Fruit fly (Drosophila melanogaster) whole organism, embryonic: ENCODE results near the gene ci.

ENCODE experiments used
- Ada2b ChIP-seq: fragments of 200-800 bp; sonication (Bioruptor generic); IDR thresholded peaks from 2 replicates; pipeline ENCODE4 v1.3.6; 2022; ENCODE audit warnings: missing biosample characterization, missing genetic modification characterization
- Adf1 ChIP-seq: fragments of 200-800 bp; sonication (Bioruptor generic); IDR thresholded peaks from 2 replicates; pipeline ENCODE4 v1.3.6; 2022; ENCODE audit warnings: missing biosample characterization, missing genetic modification characterization
- B-H2 ChIP-seq: fragments of 200-800 bp; sonication (Bioruptor generic); optimal IDR thresholded peaks from 2 replicates; lab custom pipeline; 2018; ENCODE audit warnings: missing biosample characterization, mild to moderate bottlenecking, missing genetic modification characterization
- C15 ChIP-seq: fragments of 200-800 bp; sonication (Bioruptor generic); IDR thresholded peaks from 3 replicates; pipeline ENCODE4 v1.3.6; 2022; ENCODE audit warnings: missing biosample characterization, missing genetic modification characterization
- CG10209 ChIP-seq: fragments of 200-800 bp; sonication (Bioruptor generic); optimal IDR thresholded peaks from 3 replicates; lab custom pipeline; 2017; ENCODE audit warnings: missing biosample characterization, mild to moderate bottlenecking, missing genetic modification characterization, missing genetic modification reagents
- CG10565 ChIP-seq: fragments of 200-800 bp; sonication (Bioruptor generic); optimal IDR thresholded peaks from 3 replicates; lab custom pipeline; 2016; ENCODE audit warnings: missing biosample characterization, mild to moderate bottlenecking, missing genetic modification characterization
- CG11723 ChIP-seq: fragments of 200-800 bp; sonication (Bioruptor generic); optimal IDR thresholded peaks from 2 replicates; lab custom pipeline; 2017; ENCODE audit warnings: missing biosample characterization, mild to moderate bottlenecking, missing genetic modification characterization
- CG12104 ChIP-seq: fragments of 200-800 bp; sonication (Bioruptor generic); optimal IDR thresholded peaks from 3 replicates; lab custom pipeline; 2016; ENCODE audit warnings: missing biosample characterization, missing genetic modification characterization
- CG13296 ChIP-seq: fragments of 200-800 bp; sonication (Bioruptor generic); optimal IDR thresholded peaks from 3 replicates; lab custom pipeline; 2018; ENCODE audit warnings: missing biosample characterization, mild to moderate bottlenecking, missing genetic modification characterization
- CG14014 ChIP-seq: fragments of 200-800 bp; sonication (Bioruptor generic); IDR thresholded peaks from 2 replicates; pipeline ENCODE4 v1.3.6; 2022; ENCODE audit warnings: missing biosample characterization, missing genetic modification characterization
- CG14710 ChIP-seq: fragments of 200-800 bp; sonication (Bioruptor generic); optimal IDR thresholded peaks from 3 replicates; lab custom pipeline; 2019; ENCODE audit warnings: missing biosample characterization, mild to moderate bottlenecking, missing genetic modification characterization, moderate library complexity
- CG15601 ChIP-seq: fragments of 200-800 bp; sonication (Bioruptor generic); optimal IDR thresholded peaks from 3 replicates; lab custom pipeline; 2019; ENCODE audit warnings: missing biosample characterization, mild to moderate bottlenecking, missing genetic modification characterization, moderate library complexity
- CG16863 ChIP-seq: fragments of 200-800 bp; sonication (Bioruptor generic); optimal IDR thresholded peaks from 3 replicates; lab custom pipeline; 2016; ENCODE audit warnings: missing biosample characterization, missing genetic modification characterization
- CG17612 ChIP-seq: fragments of 200-800 bp; sonication (Bioruptor generic); IDR thresholded peaks from 2 replicates; pipeline ENCODE4 v1.3.6; 2022; ENCODE audit warnings: missing biosample characterization, missing genetic modification characterization
- CG2199 ChIP-seq: fragments of 200-800 bp; sonication (Bioruptor generic); IDR thresholded peaks from 3 replicates; pipeline ENCODE4 v1.3.6; 2022; ENCODE audit warnings: missing biosample characterization, missing genetic modification characterization
- CG3065 ChIP-seq: fragments of 200-800 bp; sonication (Bioruptor generic); optimal IDR thresholded peaks from 2 replicates; lab custom pipeline; 2016; ENCODE audit warnings: missing biosample characterization, missing genetic modification characterization
- CG31388 ChIP-seq: fragments of 200-800 bp; sonication (Bioruptor generic); optimal IDR thresholded peaks from 2 replicates; lab custom pipeline; 2016; ENCODE audit warnings: missing biosample characterization, missing genetic modification characterization
- CG6272 ChIP-seq: fragments of 200-800 bp; sonication (Bioruptor generic); IDR thresholded peaks from 2 replicates; pipeline ENCODE4 v1.3.6; 2022; ENCODE audit warnings: missing biosample characterization, missing genetic modification characterization
- CG6813 ChIP-seq: fragments of 200-800 bp; sonication (Bioruptor generic); optimal IDR thresholded peaks from 2 replicates; lab custom pipeline; 2017; ENCODE audit warnings: missing biosample characterization, missing genetic modification characterization, mild to moderate bottlenecking, moderate library complexity, missing genetic modification reagents
- CG7963 ChIP-seq: fragments of 200-800 bp; sonication (Bioruptor generic); IDR thresholded peaks from 3 replicates; pipeline ENCODE4 v1.3.6; 2022; ENCODE audit warnings: missing biosample characterization, missing genetic modification characterization; ENCODE audit not compliant: partially characterized antibody
- CG7987 ChIP-seq: fragments of 200-800 bp; sonication (Bioruptor generic); optimal IDR thresholded peaks from 2 replicates; lab custom pipeline; 2018; ENCODE audit warnings: missing biosample characterization, mild to moderate bottlenecking, missing genetic modification characterization, moderate library complexity
- CG8089 ChIP-seq: fragments of 200-800 bp; sonication (Bioruptor generic); optimal IDR thresholded peaks from 3 replicates; lab custom pipeline; 2016; ENCODE audit warnings: missing biosample characterization, missing genetic modification characterization
- CG8944 ChIP-seq: fragments of 200-800 bp; sonication (Bioruptor generic); optimal IDR thresholded peaks from 3 replicates; lab custom pipeline; 2016; ENCODE audit warnings: missing biosample characterization, missing genetic modification characterization
- CG9727 ChIP-seq: fragments of 200-800 bp; sonication (Bioruptor generic); optimal IDR thresholded peaks from 3 replicates; lab custom pipeline; 2017; ENCODE audit warnings: missing biosample characterization, mild to moderate bottlenecking, missing genetic modification characterization
- CrebB ChIP-seq: fragments of 200-800 bp; sonication (Bioruptor generic); optimal IDR thresholded peaks from 3 replicates; lab custom pipeline; 2018; ENCODE audit warnings: missing biosample characterization, mild to moderate bottlenecking, missing genetic modification characterization
- D ChIP-seq, 2 experiments: fragments of 200-800 bp in 1 of 2; fragments of >200 bp in 1 of 2; sonication (Bioruptor generic) in 1 of 2; optimal IDR thresholded peaks; 2 replicates in 1 of 2; 3 replicates in 1 of 2; lab custom pipeline; 2017; ENCODE audit warnings: mild to moderate bottlenecking in 1 of 2, missing biosample characterization in 1 of 2, missing genetic modification characterization in 1 of 2, missing genetic modification reagents in 1 of 2
- Hsf ChIP-seq: fragments of 200-800 bp; sonication (Bioruptor generic); optimal IDR thresholded peaks from 3 replicates; lab custom pipeline; 2016; ENCODE audit warnings: missing biosample characterization, missing genetic modification characterization
- Myb ChIP-seq: fragments of 200-800 bp; sonication (Bioruptor generic); optimal IDR thresholded peaks from 2 replicates; lab custom pipeline; 2016; ENCODE audit warnings: missing biosample characterization, missing genetic modification characterization
- NfI ChIP-seq: fragments of 200-800 bp; sonication (Bioruptor generic); optimal IDR thresholded peaks from 3 replicates; lab custom pipeline; 2018; ENCODE audit warnings: missing biosample characterization, mild to moderate bottlenecking, missing genetic modification characterization, moderate library complexity
- Side ChIP-seq: fragments of 200-800 bp; sonication (Bioruptor generic); optimal IDR thresholded peaks from 2 replicates; lab custom pipeline; 2016; ENCODE audit warnings: missing biosample characterization, missing genetic modification characterization
- Usf ChIP-seq: fragments of 200-800 bp; sonication (Bioruptor generic); optimal IDR thresholded peaks from 2 replicates; lab custom pipeline; 2017; ENCODE audit warnings: missing genotype, missing biosample characterization, missing genetic modification characterization
- bowl ChIP-seq: fragments of 200-800 bp; sonication (Bioruptor generic); IDR thresholded peaks from 2 replicates; pipeline ENCODE4 v1.3.6; 2022; ENCODE audit warnings: missing biosample characterization, missing genetic modification characterization
- bsh ChIP-seq, 2 experiments: fragments of 200-800 bp; sonication (Bioruptor generic); optimal IDR thresholded peaks; 2 replicates each; lab custom pipeline; 2017 to 2018; ENCODE audit warnings: mild to moderate bottlenecking in 2 of 2, missing biosample characterization in 2 of 2, missing genetic modification characterization in 2 of 2, moderate library complexity in 1 of 2
- cg ChIP-seq: fragments of 200-800 bp; sonication (Bioruptor generic); optimal IDR thresholded peaks from 3 replicates; lab custom pipeline; 2019; ENCODE audit warnings: missing biosample characterization, mild to moderate bottlenecking, missing genetic modification characterization, moderate library complexity
- ftz-f1 ChIP-seq: fragments of 200-800 bp; sonication (Bioruptor generic); optimal IDR thresholded peaks from 2 replicates; lab custom pipeline; 2016; ENCODE audit warnings: missing biosample characterization, missing genetic modification characterization
- gsb ChIP-seq: fragments of 200-800 bp; sonication (Bioruptor generic); IDR thresholded peaks from 2 replicates; pipeline ENCODE4 v1.3.6; 2022; ENCODE audit warnings: missing biosample characterization, missing genetic modification characterization
- kni ChIP-seq: fragments of 200-800 bp; sonication (Bioruptor generic); optimal IDR thresholded peaks from 3 replicates; lab custom pipeline; 2017; ENCODE audit warnings: mild to moderate bottlenecking, missing biosample characterization, missing genetic modification reagents, missing genetic modification characterization
- pfk ChIP-seq: fragments of 200-800 bp; sonication (Bioruptor generic); optimal IDR thresholded peaks from 2 replicates; lab custom pipeline; 2018; ENCODE audit warnings: missing biosample characterization, mild to moderate bottlenecking, missing genetic modification characterization, moderate library complexity
- pnt ChIP-seq: fragments of 200-800 bp; sonication (Bioruptor generic); optimal IDR thresholded peaks from 3 replicates; lab custom pipeline; 2016; ENCODE audit warnings: missing biosample characterization, missing genetic modification characterization
- psq ChIP-seq: fragments of 200-800 bp; sonication (Bioruptor generic); optimal IDR thresholded peaks from 2 replicates; lab custom pipeline; 2017; ENCODE audit warnings: missing biosample characterization, missing genetic modification characterization
- row ChIP-seq: fragments of 200-800 bp; sonication (Bioruptor generic); IDR thresholded peaks from 3 replicates; pipeline ENCODE4 v1.3.6; 2022; ENCODE audit warnings: missing biosample characterization, missing genetic modification characterization
- salm ChIP-seq: fragments of 200-800 bp; sonication (Bioruptor generic); optimal IDR thresholded peaks from 2 replicates; lab custom pipeline; 2018; ENCODE audit warnings: missing biosample characterization, mild to moderate bottlenecking, missing genetic modification characterization
- seq ChIP-seq: fragments of 200-800 bp; sonication (Bioruptor generic); IDR thresholded peaks from 2 replicates; pipeline ENCODE4 v1.3.6; 2022; ENCODE audit warnings: missing biosample characterization, missing genetic modification characterization
- sisA ChIP-seq: fragments of 200-800 bp; sonication (Bioruptor generic); IDR thresholded peaks from 2 replicates; pipeline ENCODE4 v1.3.6; 2022; ENCODE audit warnings: missing biosample characterization, missing genetic modification characterization
- sna ChIP-seq: fragments of 200-800 bp; sonication (Bioruptor generic); IDR thresholded peaks from 2 replicates; pipeline ENCODE4 v1.3.6; 2022; ENCODE audit warnings: missing biosample characterization, missing genetic modification characterization; ENCODE audit not compliant: partially characterized antibody
- trh ChIP-seq: fragments of 200-800 bp; sonication (Bioruptor generic); optimal IDR thresholded peaks from 2 replicates; lab custom pipeline; 2016; ENCODE audit warnings: missing biosample characterization, missing genetic modification characterization
- twi ChIP-seq: fragments of 200-800 bp; optimal IDR thresholded peaks from 2 replicates; lab custom pipeline; 2019; ENCODE audit warnings: missing biosample characterization, mild to moderate bottlenecking, missing genetic modification characterization, moderate library complexity
- unpg ChIP-seq: fragments of 200-800 bp; sonication (Bioruptor generic); optimal IDR thresholded peaks from 3 replicates; lab custom pipeline; 2018; ENCODE audit warnings: missing biosample characterization, mild to moderate bottlenecking, missing genetic modification characterization, moderate library complexity
- zf30C ChIP-seq: fragments of 200-800 bp; sonication (Bioruptor generic); optimal IDR thresholded peaks from 3 replicates; lab custom pipeline; 2018; ENCODE audit warnings: missing biosample characterization, mild to moderate bottlenecking, missing genetic modification characterization

The ci gene

dm6 chr4:70127-70904 lies 13.5 kb upstream of the ci start (continued):
- TF ChIP-seq CG7987 (no peak), Myb (GFP tag; lab: Kevin White, UChicago) (no peak), CG6272 (GFP tag; lab: Robert Waterston, UW) (no peak), CG17612 (GFP tag; lab: Robert Waterston, UW) (no peak), bsh (GFP tag; optimal IDR thresholded peaks at IDR 0.05; lab: Kevin White, UChicago) (no peak), row (no peak), twi (tag; lab: Kevin White, UChicago) (no peak), salm (tag; lab: Kevin White, UChicago) (no peak), gsb (GFP tag; lab: Robert Waterston, UW) (no peak), D (optimal IDR thresholded peaks at IDR 0.05; lab: Kevin White, UChicago) (no peak), D (GFP tag; optimal IDR thresholded peaks at IDR 0.05; lab: Kevin White, UChicago) (no peak), CG31388 (GFP tag; lab: Kevin White, UChicago) (no peak), kni (peak; percentile 76), CG8089 (peak; percentile 19), pfk (peak; percentile 13), CrebB (tag; lab: Kevin White, UChicago) (no peak), CG16863 (no peak), CG6813 (GFP tag; lab: Kevin White, UChicago) (no peak), zf30C (GFP tag; lab: Kevin White, UChicago) (no peak), CG3065 (no peak), B-H2 (GFP tag; lab: Kevin White, UChicago) (peak; percentile 45), Adf1 (GFP tag; lab: Robert Waterston, UW) (peak; percentile 46; the same call in 1 of the 2 replicates), seq (no peak), CG10209 (GFP tag; lab: Kevin White, UChicago) (peak; percentile 8), bowl (GFP tag; lab: Robert Waterston, UW) (no peak), CG10565 (GFP tag; lab: Kevin White, UChicago) (no peak), CG8944 (GFP tag; lab: Kevin White, UChicago) (no peak), CG9727 (no peak), Side (GFP tag; lab: Kevin White, UChicago) (no peak), Ada2b (no peak), pnt (GFP tag; lab: Kevin White, UChicago) (no peak), CG11723 (GFP tag; lab: Kevin White, UChicago) (no peak), NfI (GFP tag; lab: Kevin White, UChicago) (no peak), CG2199 (GFP tag; lab: Robert Waterston, UW) (peak; percentile 95), Hsf (GFP tag; lab: Kevin White, UChicago) (no peak), sna (no peak), CG14014 (GFP tag; lab: Robert Waterston, UW) (peak; percentile 50; the same call in 1 of the 2 replicates), ftz-f1 (GFP tag; lab: Kevin White, UChicago) (no peak), CG7963 (no peak), CG12104 (GFP tag; lab: Kevin White, UChicago) (no peak), unpg (GFP tag; lab: Kevin White, UChicago) (no peak), CG13296 (GFP tag; lab: Kevin White, UChicago) (peak; percentile 42), CG14710 (tag; lab: Kevin White, UChicago) (no peak), CG15601 (tag; lab: Kevin White, UChicago) (no peak), trh (no peak), cg (peak; percentile 76), sisA (GFP tag; lab: Robert Waterston, UW) (no peak), C15 (GFP tag; lab: Robert Waterston, UW) (no peak), Usf (GFP tag; lab: Kevin White, UChicago) (no peak), psq (GFP tag; lab: Kevin White, UChicago) (peak; percentile 38)
